Fruit fly (Drosophila melanogaster) whole organism, embryonic: ENCODE measurements around the gene SIFaR.

Source experiments
- Bgb ChIP-seq: fragments of 200-800 bp; sonication (Bioruptor generic); IDR thresholded peaks from 2 replicates; pipeline ENCODE4 v1.3.6; 2022; ENCODE audit warnings: missing biosample characterization, missing genetic modification characterization; ENCODE audit not compliant: partially characterized antibody
- Blimp-1 ChIP-seq: fragments of 200-800 bp; sonication (Bioruptor generic); optimal IDR thresholded peaks from 3 replicates; lab custom pipeline; 2018; ENCODE audit warnings: missing biosample characterization, missing genetic modification characterization, mild to moderate bottlenecking, moderate library complexity, missing genetic modification reagents
- BtbVII ChIP-seq: fragments of 200-800 bp; sonication (Bioruptor generic); optimal IDR thresholded peaks from 3 replicates; lab custom pipeline; 2017; ENCODE audit warnings: missing biosample characterization, mild to moderate bottlenecking, missing genetic modification characterization
- CG10321 ChIP-seq: fragments of 200-800 bp; sonication (Bioruptor generic); IDR thresholded peaks from 2 replicates; pipeline ENCODE4 v1.3.6; 2022; ENCODE audit warnings: missing biosample characterization, missing genetic modification characterization
- CG16779 ChIP-seq: fragments of 200-800 bp; sonication (Bioruptor generic); IDR thresholded peaks from 2 replicates; pipeline ENCODE4 v1.3.6; 2022; ENCODE audit warnings: missing biosample characterization, missing genetic modification characterization
- CG2712 ChIP-seq: fragments of 200-800 bp; optimal IDR thresholded peaks from 3 replicates; lab custom pipeline; 2019; ENCODE audit warnings: missing biosample characterization, mild to moderate bottlenecking, missing genetic modification characterization, moderate library complexity
- CG5953 ChIP-seq: fragments of 200-800 bp; sonication (Bioruptor generic); IDR thresholded peaks from 2 replicates; pipeline ENCODE4 v1.3.6; 2022; ENCODE audit warnings: missing biosample characterization, missing genetic modification characterization
- CG8388 ChIP-seq: fragments of 200-800 bp; sonication (Bioruptor generic); optimal IDR thresholded peaks from 2 replicates; lab custom pipeline; 2019; ENCODE audit warnings: missing biosample characterization, mild to moderate bottlenecking, missing genetic modification characterization, moderate library complexity
- Gug ChIP-seq: fragments of 200-800 bp; sonication (Bioruptor generic); IDR thresholded peaks from 4 replicates; pipeline ENCODE4 v1.3.6; 2022; ENCODE audit warnings: missing biosample characterization, missing genetic modification characterization
- Hr78 ChIP-seq, 2 experiments: fragments of 200-800 bp in 1 of 2; fragments of >200 bp in 1 of 2; sonication (Bioruptor generic) in 1 of 2; optimal IDR thresholded peaks; 2 replicates each; lab custom pipeline; 2017 to 2019; ENCODE audit warnings: missing biosample characterization in 2 of 2, missing genetic modification characterization in 2 of 2, mild to moderate bottlenecking in 1 of 2, moderate library complexity in 1 of 2
- Nf-YB ChIP-seq: fragments of 200-800 bp; sonication (Bioruptor generic); optimal IDR thresholded peaks from 3 replicates; lab custom pipeline; 2019; ENCODE audit warnings: missing biosample characterization, mild to moderate bottlenecking, missing genetic modification characterization, moderate library complexity
- gcm ChIP-seq: fragments of 200-800 bp; sonication (Bioruptor generic); optimal IDR thresholded peaks from 2 replicates; lab custom pipeline; 2019; ENCODE audit warnings: missing biosample characterization, mild to moderate bottlenecking, missing genetic modification characterization, moderate library complexity
- lmd ChIP-seq: fragments of 200-800 bp; sonication (Bioruptor generic); IDR thresholded peaks from 2 replicates; pipeline ENCODE4 v1.3.6; 2022; ENCODE audit warnings: missing biosample characterization, missing genetic modification characterization
- wor ChIP-seq: fragments of 200-800 bp; sonication (Bioruptor generic); IDR thresholded peaks from 2 replicates; pipeline ENCODE4 v1.3.6; 2022; ENCODE audit warnings: missing biosample characterization, missing genetic modification characterization

DNA sequence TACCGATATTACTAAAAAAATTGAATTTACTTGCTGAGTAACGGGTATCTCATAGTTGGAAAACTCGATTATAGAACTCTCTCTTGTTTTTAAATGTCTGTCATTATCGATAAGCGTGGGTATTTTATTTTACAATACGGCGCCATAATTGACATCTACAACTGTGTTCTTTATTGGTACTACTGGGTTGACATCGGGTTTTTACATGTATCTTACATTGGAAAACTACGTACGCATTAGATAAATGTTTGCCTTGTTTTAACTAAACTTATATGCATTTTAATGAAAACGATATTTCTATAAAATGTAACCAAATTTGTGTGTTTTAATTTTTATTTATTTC lies 1.9 kb upstream of the SIFaR start:
- no peak for TF ChIP-seq wor (GFP tag; lab: Robert Waterston, UW)
- no peak for TF ChIP-seq CG2712 (tag; lab: Kevin White, UChicago)
- no peak for TF ChIP-seq CG16779 (GFP tag; lab: Robert Waterston, UW)
- no peak for TF ChIP-seq Blimp-1
- TF ChIP-seq Hr78 (GFP tag; optimal IDR thresholded peaks at IDR 0.05; lab: Kevin White, UChicago) = no peak
- no peak for TF ChIP-seq CG5953 (GFP tag; lab: Robert Waterston, UW)
- TF ChIP-seq Nf-YB (GFP tag; lab: Kevin White, UChicago) = no peak
- TF ChIP-seq Gug (GFP tag; lab: Robert Waterston, UW) = no peak
- TF ChIP-seq lmd (GFP tag; lab: Robert Waterston, UW) = no peak
- no peak for TF ChIP-seq BtbVII (GFP tag; lab: Kevin White, UChicago)
- no peak for TF ChIP-seq gcm
- TF ChIP-seq Bgb (GFP tag; lab: Robert Waterston, UW) = no peak
- TF ChIP-seq CG8388 (GFP tag; lab: Kevin White, UChicago) = no peak
- TF ChIP-seq CG10321 = no peak
